Fruit fly (Drosophila melanogaster): ENCODE measurements around the gene RpL3.

The RpL3 gene

DNA sequence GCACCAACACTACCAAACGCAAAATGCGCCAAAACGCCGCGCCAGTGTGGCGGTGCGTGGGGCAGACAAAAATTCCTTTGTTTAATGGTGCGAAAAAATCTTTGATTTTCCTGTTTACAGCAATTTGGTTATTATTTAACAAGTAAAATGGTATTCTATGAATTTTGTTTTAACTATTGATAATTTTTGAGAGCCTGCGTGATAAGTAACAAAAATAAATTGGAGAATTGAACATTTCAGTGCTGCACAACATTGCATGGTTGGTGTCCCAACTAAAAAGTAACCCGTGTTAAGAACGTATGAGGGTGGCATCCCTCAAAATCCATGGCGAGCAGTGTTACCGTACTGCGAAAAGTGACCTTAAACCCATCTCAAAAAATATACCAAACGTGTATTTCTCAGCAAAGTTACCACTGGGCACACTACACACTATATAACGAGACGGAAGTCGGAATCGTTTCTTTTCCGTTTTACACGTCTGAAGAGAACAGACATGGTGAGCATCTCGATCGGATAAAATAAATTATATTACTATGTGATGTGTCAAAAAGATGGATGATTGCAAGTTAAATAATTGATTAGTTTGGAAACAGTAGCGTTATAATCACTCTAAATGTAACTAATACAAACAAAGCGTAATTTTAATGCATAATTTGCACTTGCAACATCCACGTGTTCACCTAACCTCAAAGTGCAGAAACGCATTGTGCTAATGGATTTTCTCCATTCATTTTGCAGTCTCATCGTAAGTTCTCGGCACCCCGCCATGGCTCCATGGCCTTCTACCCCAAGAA lies at the start of gene RpL3, which contains the start of gene CG6693 (continued):
- TF ChIP-seq CG7987 (GFP tag; optimal IDR thresholded peaks at IDR 0.05): peak; percentile 95
- TF ChIP-seq D19A (tag; optimal IDR thresholded peaks at IDR 0.05): peak; percentile 68
- peak; percentile 26 for TF ChIP-seq Ssrp (tag; optimal IDR thresholded peaks at IDR 0.05)
- peak; percentile 44 for TF ChIP-seq Blimp-1 (GFP tag; optimal IDR thresholded peaks at IDR 0.05)
- peak; percentile 96 for TF ChIP-seq NC2β (GFP tag; optimal IDR thresholded peaks at IDR 0.05)
- TF ChIP-seq CG15479 (GFP tag; optimal IDR thresholded peaks at IDR 0.05): peak; percentile 64
- peak; percentile 57 for TF ChIP-seq run (tag; optimal IDR thresholded peaks at IDR 0.05)
- peak; percentile 55 for TF ChIP-seq CG2120 (GFP tag; optimal IDR thresholded peaks at IDR 0.05)
- TF ChIP-seq CG8290 (GFP tag; optimal IDR thresholded peaks at IDR 0.05): peak; percentile 69
- peak; percentile 43 to 94 for TF ChIP-seq CG8290 (tag; optimal IDR thresholded peaks at IDR 0.05)
- no peak for TF ChIP-seq CG1792 (GFP tag; optimal IDR thresholded peaks at IDR 0.05)
- peak; percentile 70 for TF ChIP-seq nmo (GFP tag; optimal IDR thresholded peaks at IDR 0.05)
- TF ChIP-seq oc (tag; optimal IDR thresholded peaks at IDR 0.05): peak; percentile 79
- TF ChIP-seq lilli (GFP tag; optimal IDR thresholded peaks at IDR 0.05): peak; percentile 90
- peak; percentile 37 for TF ChIP-seq fu2 (GFP tag; optimal IDR thresholded peaks at IDR 0.05)
- TF ChIP-seq CG43689 (GFP tag; IDR thresholded peaks at IDR 0.05): no peak
- peak; percentile 75 for TF ChIP-seq exex (tag; optimal IDR thresholded peaks at IDR 0.05)
- TF ChIP-seq br (optimal IDR thresholded peaks at IDR 0.05): no peak
- peak; percentile 52 for TF ChIP-seq shn (GFP tag; optimal IDR thresholded peaks at IDR 0.05)
- TF ChIP-seq CkIIα-i1 (GFP tag; IDR thresholded peaks at IDR 0.05): peak; percentile 39; the same call in 1 of the 2 replicates
- no peak for TF ChIP-seq Doc2 (GFP tag; IDR thresholded peaks at IDR 0.05)
- peak; percentile 87 for TF ChIP-seq Meics (GFP tag; optimal IDR thresholded peaks at IDR 0.05)
- TF ChIP-seq gcm (GFP tag; optimal IDR thresholded peaks at IDR 0.05): peak; percentile 78
- TF ChIP-seq bsh (GFP tag; optimal IDR thresholded peaks at IDR 0.05): peak; percentile 63 to 66
- TF ChIP-seq CrebB (tag; optimal IDR thresholded peaks at IDR 0.05): peak; percentile 89
- peak; percentile 21 for TF ChIP-seq tin (GFP tag; optimal IDR thresholded peaks at IDR 0.05)
- peak; percentile 47 for TF ChIP-seq pho (GFP tag; optimal IDR thresholded peaks at IDR 0.05)
- TF ChIP-seq CG14860 (GFP tag; IDR thresholded peaks at IDR 0.05; ENCODE audit: partially characterized antibody): no peak
- TF ChIP-seq Asciz (GFP tag; optimal IDR thresholded peaks at IDR 0.05): peak; percentile 86
- TF ChIP-seq pum (GFP tag; optimal IDR thresholded peaks at IDR 0.05): no peak
- peak; percentile 53 for TF ChIP-seq HLH54F (GFP tag; optimal IDR thresholded peaks at IDR 0.05)
- peak; percentile 75 for TF ChIP-seq CG11085 (GFP tag; IDR thresholded peaks at IDR 0.05)
- TF ChIP-seq fd102C (GFP tag; optimal IDR thresholded peaks at IDR 0.05): peak; percentile 74
- TF ChIP-seq Xrp1 (GFP tag; IDR thresholded peaks at IDR 0.05): peak; percentile 44
- TF ChIP-seq CG6765 (GFP tag; optimal IDR thresholded peaks at IDR 0.05): peak; percentile 93
- peak; percentile 37 for TF ChIP-seq Taf1 (GFP tag; IDR thresholded peaks at IDR 0.05)
- peak; percentile 71 for TF ChIP-seq CG9876 (GFP tag; optimal IDR thresholded peaks at IDR 0.05)
- peak; percentile 72 for TF ChIP-seq CG11696 (GFP tag; IDR thresholded peaks at IDR 0.05)
- peak; percentile 92 for TF ChIP-seq nom (GFP tag; optimal IDR thresholded peaks at IDR 0.05)
- TF ChIP-seq Optix (GFP tag; IDR thresholded peaks at IDR 0.05): peak; percentile 70
- peak; percentile 83 for TF ChIP-seq CG12299 (tag; optimal IDR thresholded peaks at IDR 0.05)
- no peak for TF ChIP-seq sim (GFP tag; IDR thresholded peaks at IDR 0.05)
- peak; percentile 55 for TF ChIP-seq CG30403 (GFP tag; optimal IDR thresholded peaks at IDR 0.05)
- peak in 1 of 2 experiments; percentile 12 for TF ChIP-seq Trl (optimal IDR thresholded peaks at IDR 0.05)
- peak; percentile 84 for TF ChIP-seq Trl (GFP tag; optimal IDR thresholded peaks at IDR 0.05)
- no peak for TF ChIP-seq CG4404 (GFP tag; IDR thresholded peaks at IDR 0.05)
- peak; percentile 72 for TF ChIP-seq CG12391 (tag; optimal IDR thresholded peaks at IDR 0.05)
- TF ChIP-seq CG9727 (GFP tag; optimal IDR thresholded peaks at IDR 0.05): peak; percentile 77
- TF ChIP-seq Pdp1 (GFP tag; optimal IDR thresholded peaks at IDR 0.05): peak; percentile 50 to 82
- TF ChIP-seq CG2875 (GFP tag; optimal IDR thresholded peaks at IDR 0.05): peak; percentile 87
